Worm (Caenorhabditis elegans) whole organism, L4 larva: ENCODE data around the gene F17A2.13.

ENCODE experiments used
- D1046.2 ChIP-seq: fragments of 200-800 bp; sonication (Bioruptor generic); IDR thresholded peaks from 2 replicates; pipeline ENCODE4 v1.3.6; 2022; ENCODE audit warnings: missing genetic modification characterization, missing compliant biosample characterization
- F26F4.8 ChIP-seq: fragments of 200-800 bp; sonication (Bioruptor generic); conservative IDR thresholded peaks from 2 replicates; pipeline ENCODE4 v1.3.6; 2022; ENCODE audit warnings: missing genetic modification characterization, missing compliant biosample characterization
- F49E8.2 ChIP-seq: sonication (generic microtip); optimal IDR thresholded peaks from 2 replicates; lab custom pipeline; 2016; ENCODE audit warnings: missing compliant biosample characterization, mild to moderate bottlenecking, missing genetic modification characterization, borderline replicate concordance
- Y105C5A.15 ChIP-seq: fragments of 200-800 bp; sonication (Bioruptor generic); IDR thresholded peaks from 2 replicates; pipeline ENCODE4 v1.3.6; 2022; ENCODE audit warnings: missing genetic modification characterization, missing compliant biosample characterization
- Y48G9A.11 ChIP-seq: fragments of 200-800 bp; sonication (Bioruptor generic); IDR thresholded peaks from 2 replicates; pipeline ENCODE4 v1.3.6; 2022; ENCODE audit warnings: missing genetic modification reagents, missing genetic modification characterization, missing compliant biosample characterization
- Y5F2A.4 ChIP-seq: fragments of 200-800 bp; sonication (Bioruptor generic); optimal IDR thresholded peaks from 2 replicates; lab custom pipeline; 2018; ENCODE audit warnings: mild to moderate bottlenecking, missing genetic modification characterization, missing compliant biosample characterization
- ZK337.2 ChIP-seq: fragments of 200-800 bp; sonication (Bioruptor generic); IDR thresholded peaks from 2 replicates; pipeline ENCODE4 v1.3.6; 2022; ENCODE audit warnings: missing genetic modification reagents, missing genetic modification characterization, missing compliant biosample characterization
- ZK546.5 ChIP-seq, 2 experiments: sonication (generic microtip); optimal IDR thresholded peaks; 2 replicates each; lab custom pipeline; 2017; ENCODE audit warnings: missing biosample characterization in 2 of 2, missing genetic modification characterization in 2 of 2
- attf-4 ChIP-seq: sonication (generic microtip); optimal IDR thresholded peaks from 3 replicates; lab custom pipeline; 2017; ENCODE audit warnings: missing biosample characterization, missing genetic modification characterization
- ceh-28 ChIP-seq: fragments of 150-350 bp; optimal IDR thresholded peaks from 2 replicates; lab custom pipeline; 2014; ENCODE audit warnings: missing biosample characterization, missing genetic modification reagents, missing genetic modification characterization
- ceh-62 ChIP-seq: sonication (generic microtip); optimal IDR thresholded peaks from 2 replicates; lab custom pipeline; 2017; ENCODE audit warnings: missing biosample characterization, missing genetic modification characterization
- ceh-82 ChIP-seq: sonication (generic microtip); optimal IDR thresholded peaks from 2 replicates; lab custom pipeline; 2017; ENCODE audit warnings: missing biosample characterization, missing genetic modification characterization
- daf-16 ChIP-seq, 3 experiments: sonication (generic microtip); optimal IDR thresholded peaks; 2 replicates each; lab custom pipeline; 2016 to 2017; ENCODE audit warnings: missing genetic modification characterization in 3 of 3, missing genetic modification reagents in 3 of 3, mild to moderate bottlenecking in 2 of 3, missing compliant biosample characterization in 2 of 3, missing biosample characterization in 1 of 3, moderate library complexity in 1 of 3
- daf-19 ChIP-seq: fragments of 200-800 bp; sonication (Bioruptor generic); conservative IDR thresholded peaks from 2 replicates; pipeline ENCODE4 v1.3.6; 2022; ENCODE audit warnings: missing genetic modification characterization, missing compliant biosample characterization
- daf-8 ChIP-seq: fragments of 200-800 bp; sonication (Bioruptor generic); IDR thresholded peaks from 2 replicates; pipeline ENCODE4 v1.3.6; 2022; ENCODE audit warnings: missing genetic modification characterization, missing compliant biosample characterization
- dmd-6 ChIP-seq: fragments of 200-800 bp; sonication (Bioruptor generic); IDR thresholded peaks from 2 replicates; pipeline ENCODE4 v1.3.6; 2022; ENCODE audit warnings: missing genetic modification reagents, missing genetic modification characterization, missing compliant biosample characterization
- dmd-8 ChIP-seq: fragments of 200-800 bp; sonication (Bioruptor generic); IDR thresholded peaks from 2 replicates; pipeline ENCODE4 v1.3.6; 2022; ENCODE audit warnings: missing genetic modification characterization, missing compliant biosample characterization
- duxl-1 ChIP-seq: sonication (generic microtip); optimal IDR thresholded peaks from 2 replicates; lab custom pipeline; 2016; ENCODE audit warnings: mild to moderate bottlenecking, missing genetic modification characterization, moderate library complexity, missing compliant biosample characterization; ENCODE audit not compliant: poor library complexity
- hif-1 ChIP-seq, 2 experiments: sonication (generic microtip); optimal IDR thresholded peaks; 2 replicates each; lab custom pipeline; 2016 to 2017; ENCODE audit warnings: missing compliant biosample characterization in 2 of 2, missing genetic modification characterization in 2 of 2, missing genetic modification reagents in 2 of 2, missing genotype in 2 of 2, mild to moderate bottlenecking in 1 of 2
- hmg-1.1 ChIP-seq: fragments of 200-800 bp; sonication (Bioruptor generic); IDR thresholded peaks from 2 replicates; pipeline ENCODE4 v1.3.6; 2022; ENCODE audit warnings: missing genetic modification reagents, missing genetic modification characterization, missing compliant biosample characterization
- jun-1 ChIP-seq: fragments of 150-350 bp; optimal IDR thresholded peaks from 2 replicates; lab custom pipeline; 2014; ENCODE audit warnings: missing biosample characterization, missing genetic modification reagents, missing genetic modification characterization
- lim-7 ChIP-seq: fragments of 200-800 bp; sonication (Bioruptor generic); IDR thresholded peaks from 2 replicates; pipeline ENCODE4 v1.3.6; 2022; ENCODE audit warnings: missing genetic modification characterization, missing compliant biosample characterization
- lin-1 ChIP-seq: fragments of 200-800 bp; sonication (Bioruptor generic); IDR thresholded peaks from 2 replicates; pipeline ENCODE4 v1.3.6; 2022; ENCODE audit warnings: missing genetic modification reagents, missing genetic modification characterization, missing compliant biosample characterization
- lir-3 ChIP-seq: sonication (generic microtip); optimal IDR thresholded peaks from 2 replicates; lab custom pipeline; 2016; ENCODE audit warnings: mild to moderate bottlenecking, missing genetic modification characterization, missing compliant biosample characterization
- madf-5 ChIP-seq, 2 experiments: fragments of 200-800 bp; sonication (Bioruptor generic); IDR thresholded peaks; 2 replicates each; pipeline ENCODE4 v1.3.6; 2022; ENCODE audit warnings: missing compliant biosample characterization in 2 of 2, missing genetic modification characterization in 2 of 2
- mdl-1 ChIP-seq, 2 experiments: fragments of 150-350 bp in 1 of 2; sonication (generic microtip) in 1 of 2; optimal IDR thresholded peaks; 2 replicates each; lab custom pipeline; 2014 to 2017; ENCODE audit warnings: missing biosample characterization in 2 of 2, missing genetic modification characterization in 2 of 2
- mdt-29 ChIP-seq: fragments of 200-800 bp; sonication (Bioruptor generic); IDR thresholded peaks from 2 replicates; pipeline ENCODE4 v1.3.6; 2022; ENCODE audit warnings: missing genetic modification reagents, missing genetic modification characterization, missing compliant biosample characterization
- mep-1 ChIP-seq: fragments of 150-350 bp; sonication (generic microtip); optimal IDR thresholded peaks from 3 replicates; lab custom pipeline; 2014; ENCODE audit warnings: missing biosample characterization, missing genetic modification characterization
- nhr-10 ChIP-seq: fragments of 150-350 bp; optimal IDR thresholded peaks from 2 replicates; lab custom pipeline; 2014; ENCODE audit warnings: missing biosample characterization, missing genetic modification characterization
- nhr-102 ChIP-seq: sonication (generic microtip); optimal IDR thresholded peaks from 2 replicates; lab custom pipeline; 2016; ENCODE audit warnings: mild to moderate bottlenecking, missing genetic modification characterization, moderate library complexity, missing compliant biosample characterization
- nhr-11 ChIP-seq: fragments of 150-350 bp; optimal IDR thresholded peaks from 2 replicates; lab custom pipeline; 2014; ENCODE audit warnings: missing biosample characterization, missing genetic modification characterization
- nhr-111 ChIP-seq: fragments of 200-800 bp; sonication (Bioruptor generic); optimal IDR thresholded peaks from 2 replicates; lab custom pipeline; 2018; ENCODE audit warnings: mild to moderate bottlenecking, missing genetic modification characterization, missing compliant biosample characterization
- nhr-25 ChIP-seq: sonication (generic microtip); optimal IDR thresholded peaks from 2 replicates; lab custom pipeline; 2017; ENCODE audit warnings: missing genetic modification characterization, mild to moderate bottlenecking, missing compliant biosample characterization, antibody characterized with exemption, moderate library complexity, borderline replicate concordance; ENCODE audit not compliant: insufficient read depth
- nhr-41 ChIP-seq: fragments of 200-800 bp; sonication (Bioruptor generic); IDR thresholded peaks from 2 replicates; pipeline ENCODE4 v1.3.6; 2022; ENCODE audit warnings: missing genetic modification reagents, missing genetic modification characterization, missing compliant biosample characterization
- nhr-6 ChIP-seq: fragments of 150-350 bp; optimal IDR thresholded peaks from 2 replicates; lab custom pipeline; 2014; ENCODE audit warnings: missing biosample characterization, missing genetic modification characterization
- nhr-76 ChIP-seq: fragments of 150-350 bp; optimal IDR thresholded peaks from 2 replicates; lab custom pipeline; 2014; ENCODE audit warnings: missing biosample characterization, missing genetic modification characterization
- pha-4 ChIP-seq, 2 experiments: fragments of 150-350 bp in 1 of 2; fragments of 200-800 bp in 1 of 2; sonication (Bioruptor generic) in 1 of 2; IDR thresholded peaks in 1 of 2; optimal IDR thresholded peaks in 1 of 2; 2 replicates each; pipeline versions ENCODE4 v1.3.6 to Lab custom; 2014 to 2022; ENCODE audit warnings: missing genetic modification characterization in 2 of 2, missing genetic modification reagents in 2 of 2, missing biosample characterization in 1 of 2, missing compliant biosample characterization in 1 of 2
- pqm-1 ChIP-seq: sonication (generic microtip); optimal IDR thresholded peaks from 2 replicates; lab custom pipeline; 2017; ENCODE audit warnings: missing biosample characterization, missing genetic modification characterization
- set-16 ChIP-seq: fragments of 200-800 bp; sonication (Bioruptor generic); IDR thresholded peaks from 2 replicates; pipeline ENCODE4 v1.3.6; 2022; ENCODE audit warnings: missing genetic modification reagents, missing genetic modification characterization, missing compliant biosample characterization
- snpc-1.2 ChIP-seq: fragments of 200-800 bp; sonication (Bioruptor generic); IDR thresholded peaks from 2 replicates; pipeline ENCODE4 v1.3.6; 2022; ENCODE audit warnings: missing genetic modification reagents, missing genetic modification characterization, missing compliant biosample characterization
- snpc-4 ChIP-seq: fragments of 150-350 bp; optimal IDR thresholded peaks from 2 replicates; lab custom pipeline; 2014; ENCODE audit warnings: missing biosample characterization, missing genetic modification characterization
- spr-1 ChIP-seq: sonication (generic microtip); optimal IDR thresholded peaks from 2 replicates; lab custom pipeline; 2016; ENCODE audit warnings: mild to moderate bottlenecking, missing genetic modification characterization, missing compliant biosample characterization
- spr-3 ChIP-seq: fragments of 200-800 bp; sonication (Bioruptor generic); optimal IDR thresholded peaks from 2 replicates; lab custom pipeline; 2018; ENCODE audit warnings: mild to moderate bottlenecking, missing genetic modification characterization, missing compliant biosample characterization
- tra-1 ChIP-seq: fragments of 200-800 bp; sonication (Bioruptor generic); IDR thresholded peaks from 2 replicates; pipeline ENCODE4 v1.3.6; 2022; ENCODE audit warnings: missing genetic modification reagents, missing genetic modification characterization, missing compliant biosample characterization
- unc-130 ChIP-seq: sonication (generic microtip); optimal IDR thresholded peaks from 2 replicates; lab custom pipeline; 2016; ENCODE audit warnings: missing genetic modification reagents, missing genetic modification characterization, missing compliant biosample characterization
- unc-62 ChIP-seq, 3 experiments: fragments of 150-350 bp in 1 of 3; sonication (generic microtip); optimal IDR thresholded peaks in 2 of 3; peaks in 1 of 3; 1 replicate in 1 of 3; 2 replicates in 2 of 3; lab custom pipeline; 2014 to 2017; ENCODE audit warnings: missing biosample characterization in 3 of 3, missing genetic modification characterization in 3 of 3, missing genetic modification reagents in 3 of 3, missing genotype in 1 of 3
- vab-7 ChIP-seq: fragments of 200-800 bp; sonication (Bioruptor generic); IDR thresholded peaks from 2 replicates; pipeline ENCODE4 v1.3.6; 2022; ENCODE audit warnings: missing genetic modification reagents, missing genetic modification characterization, missing compliant biosample characterization
- zfp-3 ChIP-seq: fragments of 200-800 bp; sonication (Bioruptor generic); conservative IDR thresholded peaks from 2 replicates; pipeline ENCODE4 v1.3.6; 2022; ENCODE audit warnings: missing genetic modification reagents, missing genetic modification characterization, missing compliant biosample characterization
- ztf-11 ChIP-seq: fragments of 150-350 bp; optimal IDR thresholded peaks from 2 replicates; lab custom pipeline; 2014; ENCODE audit warnings: missing biosample characterization, missing genetic modification characterization

The F17A2.13 gene

ce11 chrX:12347822-12348221, 26.4 kb downstream of the F17A2.13 start (continued):
- TF ChIP-seq mdl-1 (tag; optimal IDR thresholded peaks at IDR 0.05; lab: Kevin White, UChicago) (no peak), D1046.2 (GFP tag; lab: Robert Waterston, UW) (no peak), duxl-1 (tag; lab: Kevin White, UChicago) (peak; percentile 53), hif-1 (tag; optimal IDR thresholded peaks at IDR 0.05; lab: Kevin White, UChicago) (no peak), ceh-28 (tag; lab: Kevin White, UChicago) (no peak), vab-7 (GFP tag; lab: Robert Waterston, UW) (peak; percentile 88), mep-1 (tag; lab: Kevin White, UChicago) (no peak), daf-8 (GFP tag; lab: Robert Waterston, UW) (no peak), F49E8.2 (tag; lab: Kevin White, UChicago) (no peak), pha-4 (GFP tag; IDR thresholded peaks at IDR 0.05; lab: Robert Waterston, UW) (peak; percentile 69; the same call in 1 of the 2 replicates), pha-4 (tag; optimal IDR thresholded peaks at IDR 0.05; lab: Kevin White, UChicago) (no peak), dmd-8 (GFP tag; lab: Robert Waterston, UW) (peak; percentile 80), ZK546.5 (tag; optimal IDR thresholded peaks at IDR 0.05; lab: Kevin White, UChicago) (no peak), nhr-6 (peak; percentile 32), daf-19 (no peak), nhr-102 (no peak), unc-130 (peak; percentile 31), pqm-1 (no peak), lim-7 (GFP tag; lab: Robert Waterston, UW) (peak; percentile 85), ZK337.2 (GFP tag; lab: Robert Waterston, UW) (0 out of 2 replicates have a peak, but pooled peaks have one; percentile 51), dmd-6 (peak; percentile 54), nhr-41 (GFP tag; lab: Robert Waterston, UW) (no peak), attf-4 (tag; lab: Kevin White, UChicago) (no peak), spr-3 (GFP tag; lab: Kevin White, UChicago) (peak; percentile 35), nhr-25 (tag; lab: Kevin White, UChicago) (no peak), snpc-4 (no peak), Y48G9A.11 (GFP tag; lab: Robert Waterston, UW) (peak; percentile 67), lir-3 (tag; lab: Kevin White, UChicago) (no peak), mdt-29 (GFP tag; lab: Robert Waterston, UW) (no peak), ceh-62 (tag; lab: Kevin White, UChicago) (no peak), Y105C5A.15 (GFP tag; lab: Robert Waterston, UW) (no peak), madf-5 (GFP tag; IDR thresholded peaks at IDR 0.05; lab: Robert Waterston, UW) (no peak), lin-1 (no peak), nhr-10 (tag; lab: Kevin White, UChicago) (no peak), unc-62 (GFP tag; optimal IDR thresholded peaks at IDR 0.05 in 1 of 2; lab: Kevin White, UChicago) (no peak), unc-62 (tag; optimal IDR thresholded peaks at IDR 0.05; lab: Kevin White, UChicago) (no peak), hmg-1.1 (peak; percentile 78), nhr-111 (GFP tag; lab: Kevin White, UChicago) (no peak), ceh-82 (no peak), set-16 (no peak), spr-1 (tag; lab: Kevin White, UChicago) (peak; percentile 10), daf-16 (GFP tag; optimal IDR thresholded peaks at IDR 0.05; lab: Kevin White, UChicago) (peak; percentile 22 to 59), daf-16 (tag; optimal IDR thresholded peaks at IDR 0.05; lab: Kevin White, UChicago) (peak; percentile 67), tra-1 (GFP tag; lab: Robert Waterston, UW) (peak; percentile 63; the same call in 1 of the 2 replicates), jun-1 (tag; lab: Kevin White, UChicago) (no peak), ztf-11 (tag; lab: Kevin White, UChicago) (no peak), snpc-1.2 (GFP tag; lab: Robert Waterston, UW) (peak; percentile 89), nhr-11 (tag; lab: Kevin White, UChicago) (no peak), nhr-76 (tag; lab: Kevin White, UChicago) (no peak), Y5F2A.4 (GFP tag; lab: Kevin White, UChicago) (no peak), F26F4.8 (GFP tag; lab: Robert Waterston, UW) (peak; percentile 67; the same call in 1 of the 2 replicates), zfp-3 (GFP tag; lab: Robert Waterston, UW) (0 out of 2 replicates have a peak, but pooled peaks have one; percentile 53)
